Worm (Caenorhabditis elegans): ENCODE measurements around the gene trxr-2.

Gene trxr-2

ce11 chrIII:8934378-8934777, 20.8 kb downstream of the trxr-2 start:
- TF ChIP-seq ceh-16 (tag; optimal IDR thresholded peaks at IDR 0.05) (no peak), sma-3 (GFP tag; optimal IDR thresholded peaks at IDR 0.05) (no peak), F13H6.1 (tag; optimal IDR thresholded peaks at IDR 0.05) (no peak), nhr-129 (tag; optimal IDR thresholded peaks at IDR 0.05) (no peak), unc-39 (tag; optimal IDR thresholded peaks at IDR 0.05) (no peak), aly-2 (tag; optimal IDR thresholded peaks at IDR 0.05) (no peak), lin-11 (tag; optimal IDR thresholded peaks at IDR 0.05) (no peak), sma-9 (GFP tag; optimal IDR thresholded peaks at IDR 0.05) (no peak), sma-9 (tag; optimal IDR thresholded peaks at IDR 0.05) (no peak), dmd-4 (tag; optimal IDR thresholded peaks at IDR 0.05) (no peak), blmp-1 (tag; optimal IDR thresholded peaks at IDR 0.05; ENCODE audit: insufficient read depth) (no peak), mab-5 (tag; optimal IDR thresholded peaks at IDR 0.05) (no peak), skn-1 (tag; optimal IDR thresholded peaks at IDR 0.05) (no peak), gmeb-1 (tag; optimal IDR thresholded peaks at IDR 0.05) (no peak)

DNA sequence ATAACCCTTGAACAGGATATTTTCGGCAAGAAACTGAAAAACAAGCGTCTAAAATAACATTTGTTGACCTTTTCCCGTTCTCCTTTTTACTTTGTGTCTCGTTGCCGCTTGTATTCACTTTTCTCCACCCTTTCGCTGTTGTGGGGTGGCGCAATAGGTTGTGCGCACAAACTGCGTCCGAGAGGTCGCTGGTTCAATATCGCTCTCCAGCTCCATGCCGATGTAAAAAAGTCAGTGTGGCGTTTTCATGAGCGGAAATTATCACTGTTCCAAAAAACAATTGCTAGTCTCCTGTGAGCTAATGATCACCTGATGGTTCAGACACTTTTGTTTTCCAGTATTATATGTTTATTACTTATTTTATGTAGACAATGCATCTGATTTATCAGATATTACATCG, 24.0 kb downstream of the trxr-2 start:
- TF ChIP-seq ZK546.5 (tag; optimal IDR thresholded peaks at IDR 0.05) (no peak), peb-1 (tag; optimal IDR thresholded peaks at IDR 0.05) (no peak), elt-1 (tag; optimal IDR thresholded peaks at IDR 0.05) (no peak), nhr-10 (tag; optimal IDR thresholded peaks at IDR 0.05) (no peak), blmp-1 (tag; optimal IDR thresholded peaks at IDR 0.05; ENCODE audit: insufficient read depth) (no peak), nhr-12 (tag; optimal IDR thresholded peaks at IDR 0.05) (no peak), aly-2 (tag; optimal IDR thresholded peaks at IDR 0.05) (no peak), F13H6.1 (tag; optimal IDR thresholded peaks at IDR 0.05) (peak; percentile 60), egl-27 (tag; optimal IDR thresholded peaks at IDR 0.05) (peak; percentile 29), snpc-4 (tag; optimal IDR thresholded peaks at IDR 0.05) (no peak), nhr-11 (tag; optimal IDR thresholded peaks at IDR 0.05) (no peak), C34F6.9 (tag; optimal IDR thresholded peaks at IDR 0.05) (peak; percentile 81), nhr-25 (tag; optimal IDR thresholded peaks at IDR 0.05) (no peak), zag-1 (tag; optimal IDR thresholded peaks at IDR 0.05) (peak; percentile 25), Y55F3AM.14 (GFP tag; optimal IDR thresholded peaks at IDR 0.05) (peak; percentile 45), skn-1 (tag; optimal IDR thresholded peaks at IDR 0.05) (no peak), nhr-6 (tag; optimal IDR thresholded peaks at IDR 0.05) (no peak), nhr-129 (tag; optimal IDR thresholded peaks at IDR 0.05) (peak; percentile 85), R02D3.7 (tag; optimal IDR thresholded peaks at IDR 0.05) (no peak), sma-9 (GFP tag; optimal IDR thresholded peaks at IDR 0.05) (peak; percentile 83), sma-9 (tag; optimal IDR thresholded peaks at IDR 0.05) (no peak), nhr-77 (tag; optimal IDR thresholded peaks at IDR 0.05) (no peak), nhr-237 (tag; optimal IDR thresholded peaks at IDR 0.05) (no peak), ama-1 (optimal IDR thresholded peaks at IDR 0.05) (no peak), crh-2 (tag; optimal IDR thresholded peaks at IDR 0.05) (peak; percentile 55), ceh-16 (tag; optimal IDR thresholded peaks at IDR 0.05) (no peak), ceh-82 (tag; optimal IDR thresholded peaks at IDR 0.05) (no peak), ztf-1 (GFP tag; conservative IDR thresholded peaks at IDR 0.05) (no peak), mdl-1 (tag; optimal IDR thresholded peaks at IDR 0.05) (peak in 1 of 2 experiments; percentile 17), elt-3 (tag; optimal IDR thresholded peaks at IDR 0.05) (no peak), unc-39 (tag; optimal IDR thresholded peaks at IDR 0.05) (no peak), mbf-1 (tag; optimal IDR thresholded peaks at IDR 0.05) (no peak), ztf-4 (tag; optimal IDR thresholded peaks at IDR 0.05) (no peak), mab-5 (tag; optimal IDR thresholded peaks at IDR 0.05) (no peak), lsy-2 (tag; optimal IDR thresholded peaks at IDR 0.05) (peak; percentile 63 to 70), alr-1 (tag; optimal IDR thresholded peaks at IDR 0.05) (no peak), lin-39 (tag; optimal IDR thresholded peaks at IDR 0.05) (no peak), sma-3 (GFP tag; optimal IDR thresholded peaks at IDR 0.05) (peak; percentile 68), dmd-4 (tag; optimal IDR thresholded peaks at IDR 0.05) (no peak), lin-13 (GFP tag; optimal IDR thresholded peaks at IDR 0.05) (peak; percentile 66), nhr-23 (tag; optimal IDR thresholded peaks at IDR 0.05) (no peak), unc-62 (GFP tag; optimal IDR thresholded peaks at IDR 0.05) (no peak), fos-1 (tag; optimal IDR thresholded peaks at IDR 0.05) (peak; percentile 88), ztf-11 (tag; optimal IDR thresholded peaks at IDR 0.05) (no peak), nhr-21 (tag; optimal IDR thresholded peaks at IDR 0.05) (peak; percentile 63), gmeb-1 (tag; optimal IDR thresholded peaks at IDR 0.05) (peak; percentile 80), sem-4 (tag; optimal IDR thresholded peaks at IDR 0.05) (peak; percentile 40), lin-11 (tag; optimal IDR thresholded peaks at IDR 0.05) (peak; percentile 79), unc-55 (GFP tag; optimal IDR thresholded peaks at IDR 0.05) (peak; percentile 57)
